Worm (Caenorhabditis elegans): ENCODE results near the gene srh-80.

The srh-80 gene

ce11 chrV:176870-177467 is 42.8 kb upstream of the srh-80 start, which contains the start of gene cul-3 (continued):
- TF ChIP-seq tra-1 (GFP tag; IDR thresholded peaks at IDR 0.05) (no peak), hlh-30 (tag; optimal IDR thresholded peaks at IDR 0.05; ENCODE audit: insufficient read depth) (peak; percentile 25), ama-1 (optimal IDR thresholded peaks at IDR 0.05) (peak; percentile 21), lin-38 (GFP tag; IDR thresholded peaks at IDR 0.05) (peak; percentile 68), Y105C5A.15 (GFP tag; IDR thresholded peaks at IDR 0.05) (no peak), T26A8.4 (GFP tag; IDR thresholded peaks at IDR 0.05) (peak; percentile 49; the same call in 1 of the 2 replicates), nhr-77 (tag; optimal IDR thresholded peaks at IDR 0.05) (peak; percentile 31), ZK546.5 (tag; optimal IDR thresholded peaks at IDR 0.05) (no peak), aly-2 (tag; optimal IDR thresholded peaks at IDR 0.05) (no peak), nhr-6 (tag; optimal IDR thresholded peaks at IDR 0.05) (peak; percentile 39), lir-3 (tag; optimal IDR thresholded peaks at IDR 0.05) (no peak), ceh-62 (tag; optimal IDR thresholded peaks at IDR 0.05) (no peak), mxl-2 (GFP tag; conservative IDR thresholded peaks at IDR 0.05) (no peak), gei-8 (GFP tag; optimal IDR thresholded peaks at IDR 0.05) (no peak)

- TF ChIP-seq nhr-102 (tag; optimal IDR thresholded peaks at IDR 0.05), result no peak
- TF ChIP-seq hlh-11 (tag; optimal IDR thresholded peaks at IDR 0.05), result no peak
- TF ChIP-seq ztf-7 (tag; optimal IDR thresholded peaks at IDR 0.05), result no peak
Observed at ce11 chrV:185124-185523, 34.6 kb upstream of the srh-80 start.

DNA sequence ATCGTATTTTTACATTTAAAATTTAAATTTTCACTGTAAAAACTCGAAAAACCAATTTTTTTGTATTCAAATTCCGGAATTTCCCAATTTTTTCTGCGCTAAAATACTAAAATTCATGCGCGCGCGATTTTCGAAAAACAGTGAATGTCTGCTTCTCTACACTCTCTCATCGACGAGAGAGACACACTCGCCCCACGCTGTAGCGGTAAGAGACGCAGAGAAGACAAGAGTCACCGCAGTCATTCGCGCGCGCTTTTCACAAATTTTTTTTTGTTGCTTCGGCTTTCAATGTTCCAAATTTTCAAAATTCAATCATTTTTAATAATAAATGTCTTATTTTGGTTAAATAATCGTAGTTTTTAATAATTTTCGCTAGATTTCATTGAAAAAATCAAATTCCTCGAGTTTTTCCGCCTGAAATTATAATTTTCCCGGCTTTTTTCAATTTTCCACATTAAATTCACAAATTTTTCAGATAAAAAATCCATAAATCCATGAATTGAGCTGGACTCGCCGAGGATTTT is 34.0 kb upstream of the srh-80 start, which contains the start of gene arid-1:
arid-1 (plus strand) TSS at position 474 of the 524 bp plus-strand sequence.
- TF ChIP-seq ceh-20 (GFP tag; IDR thresholded peaks at IDR 0.05), result no peak
- TF ChIP-seq mxl-2 (GFP tag; conservative IDR thresholded peaks at IDR 0.05), result no peak
- no peak for TF ChIP-seq hif-1 (tag; optimal IDR thresholded peaks at IDR 0.05)
- no peak for TF ChIP-seq lin-1 (GFP tag; IDR thresholded peaks at IDR 0.05)
- no peak for TF ChIP-seq lin-15B (tag; optimal IDR thresholded peaks at IDR 0.05)
- TF ChIP-seq nhr-41 (GFP tag; IDR thresholded peaks at IDR 0.05), result no peak
- TF ChIP-seq ZK546.5 (tag; optimal IDR thresholded peaks at IDR 0.05), result no peak
- no peak for TF ChIP-seq spr-3 (GFP tag; optimal IDR thresholded peaks at IDR 0.05)
- no peak for TF ChIP-seq set-16 (GFP tag; IDR thresholded peaks at IDR 0.05)
- TF ChIP-seq unc-62 (GFP tag; optimal IDR thresholded peaks at IDR 0.05 in 1 of 2), result peak in 1 of 2 experiments; percentile 45
- TF ChIP-seq unc-62 (tag; optimal IDR thresholded peaks at IDR 0.05), result no peak
- no peak for TF ChIP-seq zip-11 (GFP tag; IDR thresholded peaks at IDR 0.05)
- TF ChIP-seq aha-1 (tag), result peak; percentile 55
- TF ChIP-seq T20F7.1 (GFP tag; optimal IDR thresholded peaks at IDR 0.05), result no peak
- peak; percentile 71 for TF ChIP-seq hlh-30 (tag; optimal IDR thresholded peaks at IDR 0.05; ENCODE audit: insufficient read depth)
- no peak for TF ChIP-seq pqm-1 (tag; optimal IDR thresholded peaks at IDR 0.05)
- TF ChIP-seq zfp-2 (tag; optimal IDR thresholded peaks at IDR 0.05), result no peak
- no peak for TF ChIP-seq ces-1 (GFP tag; optimal IDR thresholded peaks at IDR 0.05)
- no peak for TF ChIP-seq Y75B8A.6 (GFP tag; IDR thresholded peaks at IDR 0.05)
- TF ChIP-seq mdl-1 (tag; optimal IDR thresholded peaks at IDR 0.05), result peak in 1 of 2 experiments; percentile 27
- no peak for TF ChIP-seq F44E2.7 (GFP tag; IDR thresholded peaks at IDR 0.05)
- TF ChIP-seq lin-29 (GFP tag; IDR thresholded peaks at IDR 0.05), result no peak
- TF ChIP-seq madf-9 (GFP tag; conservative IDR thresholded peaks at IDR 0.05), result no peak
- TF ChIP-seq nhr-10 (tag; optimal IDR thresholded peaks at IDR 0.05), result no peak
- TF ChIP-seq T26A8.4 (GFP tag; IDR thresholded peaks at IDR 0.05), result no peak
- no peak for TF ChIP-seq fos-1 (tag; optimal IDR thresholded peaks at IDR 0.05)
- no peak for TF ChIP-seq saeg-2 (GFP tag; IDR thresholded peaks at IDR 0.05)
- no peak for TF ChIP-seq ceh-28 (tag; optimal IDR thresholded peaks at IDR 0.05)
- TF ChIP-seq F26F4.8 (GFP tag; conservative IDR thresholded peaks at IDR 0.05), result no peak
- no peak for TF ChIP-seq nhr-25 (tag; optimal IDR thresholded peaks at IDR 0.05; ENCODE audit: borderline replicate concordance, insufficient read depth)
- TF ChIP-seq attf-4 (tag; optimal IDR thresholded peaks at IDR 0.05), result no peak
- no peak for TF ChIP-seq lim-7 (GFP tag; IDR thresholded peaks at IDR 0.05)
- no peak for TF ChIP-seq daf-19 (GFP tag; conservative IDR thresholded peaks at IDR 0.05)
- no peak for TF ChIP-seq zfp-3 (GFP tag; conservative IDR thresholded peaks at IDR 0.05)
- no peak for TF ChIP-seq nhr-77 (tag; optimal IDR thresholded peaks at IDR 0.05)
- TF ChIP-seq ceh-44 (GFP tag; IDR thresholded peaks at IDR 0.05), result no peak

All from whole organism, L4 larva.